Worm (Caenorhabditis elegans) whole organism, L4/young adult: ENCODE data around the gene col-118.

Source experiments
- W03F9.2 ChIP-seq: fragments of 150-350 bp; optimal IDR thresholded peaks from 2 replicates; lab custom pipeline; 2014; ENCODE audit warnings: missing biosample characterization, missing genetic modification characterization
- him-1 ChIP-seq: sonication (generic microtip); optimal IDR thresholded peaks from 2 replicates; lab custom pipeline; 2016; ENCODE audit warnings: missing genotype, missing genetic modification reagents, missing genetic modification characterization, missing compliant biosample characterization

- TF ChIP-seq W03F9.2 (no peak), him-1 (tag; lab: Kevin White, UChicago) (no peak)
Measured at ce11 chrIV:8847918-8848317, at the start of gene col-118.
